Worm (Caenorhabditis elegans) whole organism, mixed stage, embryonic: ENCODE results near the gene F21A3.11.

Source experiments
- M03D4.4 ChIP-seq: sonication (generic microtip); optimal IDR thresholded peaks from 2 replicates; lab custom pipeline; 2017; ENCODE audit warnings: mild to moderate bottlenecking, missing genetic modification characterization, missing compliant biosample characterization
- bed-3 ChIP-seq: fragments of 200-800 bp; sonication (Bioruptor generic); optimal IDR thresholded peaks from 3 replicates; lab custom pipeline; 2018; ENCODE audit warnings: mild to moderate bottlenecking, missing genetic modification characterization, moderate library complexity, missing compliant biosample characterization
- blmp-1 ChIP-seq: fragments of 150-350 bp; optimal IDR thresholded peaks from 2 replicates; lab custom pipeline; 2014; ENCODE audit warnings: missing biosample characterization, missing genetic modification characterization
- ceh-39 ChIP-seq: fragments of 150-350 bp; optimal IDR thresholded peaks from 2 replicates; lab custom pipeline; 2014; ENCODE audit warnings: missing biosample characterization, missing genetic modification characterization
- ceh-43 ChIP-seq: fragments of 200-800 bp; sonication (Bioruptor generic); optimal IDR thresholded peaks from 2 replicates; lab custom pipeline; 2018; ENCODE audit warnings: mild to moderate bottlenecking, missing genetic modification characterization, moderate library complexity, missing compliant biosample characterization
- ceh-83 ChIP-seq: fragments of 200-800 bp; sonication (Bioruptor generic); optimal IDR thresholded peaks from 2 replicates; lab custom pipeline; 2018; ENCODE audit warnings: mild to moderate bottlenecking, missing genetic modification characterization, missing compliant biosample characterization
- ces-1 ChIP-seq: fragments of 150-350 bp; optimal IDR thresholded peaks from 2 replicates; lab custom pipeline; 2014; ENCODE audit warnings: missing biosample characterization, missing genetic modification reagents, missing genetic modification characterization
- cnd-1 ChIP-seq: fragments of 200-800 bp; sonication (Bioruptor generic); optimal IDR thresholded peaks from 2 replicates; lab custom pipeline; 2018; ENCODE audit warnings: mild to moderate bottlenecking, missing genetic modification characterization, missing compliant biosample characterization
- drap-1 ChIP-seq: fragments of 200-800 bp; sonication (Bioruptor generic); optimal IDR thresholded peaks from 3 replicates; lab custom pipeline; 2018; ENCODE audit warnings: mild to moderate bottlenecking, missing genetic modification characterization, missing compliant biosample characterization
- elt-1 ChIP-seq: sonication (generic microtip); optimal IDR thresholded peaks from 2 replicates; lab custom pipeline; 2017; ENCODE audit warnings: missing genetic modification characterization, mild to moderate bottlenecking, missing compliant biosample characterization, antibody characterized with exemption, moderate library complexity, borderline replicate concordance; ENCODE audit not compliant: insufficient read depth
- elt-3 ChIP-seq: fragments of 150-350 bp; optimal IDR thresholded peaks from 2 replicates; lab custom pipeline; 2014; ENCODE audit warnings: missing biosample characterization, missing genetic modification characterization
- flh-1 ChIP-seq: fragments of 200-800 bp; sonication (Bioruptor generic); optimal IDR thresholded peaks from 2 replicates; lab custom pipeline; 2018; ENCODE audit warnings: mild to moderate bottlenecking, missing genetic modification characterization, moderate library complexity, missing compliant biosample characterization
- ham-2 ChIP-seq: fragments of 200-800 bp; sonication (Bioruptor generic); optimal IDR thresholded peaks from 2 replicates; lab custom pipeline; 2018; ENCODE audit warnings: mild to moderate bottlenecking, missing genetic modification characterization, missing compliant biosample characterization
- hlh-1 ChIP-seq: fragments of 150-350 bp; optimal IDR thresholded peaks from 2 replicates; lab custom pipeline; 2014; ENCODE audit warnings: missing biosample characterization, missing genetic modification reagents, missing genetic modification characterization
- lin-13 ChIP-seq: fragments of 150-350 bp; optimal IDR thresholded peaks from 2 replicates; lab custom pipeline; 2014; ENCODE audit warnings: missing biosample characterization, missing genetic modification characterization
- lin-32 ChIP-seq: fragments of 200-800 bp; sonication (Bioruptor generic); optimal IDR thresholded peaks from 2 replicates; lab custom pipeline; 2018; ENCODE audit warnings: mild to moderate bottlenecking, missing genetic modification characterization, missing compliant biosample characterization
- lsy-2 ChIP-seq: fragments of 150-350 bp; optimal IDR thresholded peaks from 2 replicates; lab custom pipeline; 2014; ENCODE audit warnings: missing biosample characterization, missing genetic modification characterization
- mab-5 ChIP-seq: fragments of 150-350 bp; optimal IDR thresholded peaks from 2 replicates; lab custom pipeline; 2014; ENCODE audit warnings: missing biosample characterization, missing genetic modification characterization
- mep-1 ChIP-seq: fragments of 150-350 bp; optimal IDR thresholded peaks from 2 replicates; lab custom pipeline; 2017; ENCODE audit warnings: missing biosample characterization, missing genetic modification reagents, missing genetic modification characterization, inconsistent platforms
- mls-2 ChIP-seq: sonication (generic microtip); optimal IDR thresholded peaks from 2 replicates; lab custom pipeline; 2016; ENCODE audit warnings: mild to moderate bottlenecking, missing genetic modification characterization, moderate library complexity, missing compliant biosample characterization
- nhr-12 ChIP-seq: fragments of 150-350 bp; optimal IDR thresholded peaks from 2 replicates; lab custom pipeline; 2014; ENCODE audit warnings: missing biosample characterization, missing genetic modification characterization
- nhr-2 ChIP-seq: fragments of 150-350 bp; optimal IDR thresholded peaks from 2 replicates; lab custom pipeline; 2014; ENCODE audit warnings: missing biosample characterization, missing genetic modification characterization
- nhr-237 ChIP-seq: fragments of 150-350 bp; optimal IDR thresholded peaks from 2 replicates; lab custom pipeline; 2014; ENCODE audit warnings: missing biosample characterization, missing genetic modification characterization
- nhr-28 ChIP-seq: fragments of 150-350 bp; optimal IDR thresholded peaks from 2 replicates; lab custom pipeline; 2014; ENCODE audit warnings: missing biosample characterization, missing genetic modification characterization
- nhr-76 ChIP-seq: sonication (generic microtip); optimal IDR thresholded peaks from 2 replicates; lab custom pipeline; 2017; ENCODE audit warnings: missing biosample characterization, missing genetic modification characterization
- pha-4 ChIP-seq: fragments of 150-350 bp; optimal IDR thresholded peaks from 2 replicates; lab custom pipeline; 2018; ENCODE audit warnings: missing biosample characterization, missing genetic modification reagents, missing genetic modification characterization
- sem-2 ChIP-seq: fragments of 200-800 bp; sonication (Bioruptor generic); optimal IDR thresholded peaks from 2 replicates; lab custom pipeline; 2018; ENCODE audit warnings: mild to moderate bottlenecking, missing genetic modification characterization, missing compliant biosample characterization
- snpc-4 ChIP-seq: fragments of 150-350 bp; optimal IDR thresholded peaks from 2 replicates; lab custom pipeline; 2014; ENCODE audit warnings: missing biosample characterization, missing genetic modification characterization
- sptf-1 ChIP-seq: sonication (generic microtip); optimal IDR thresholded peaks from 2 replicates; lab custom pipeline; 2017; ENCODE audit warnings: mild to moderate bottlenecking, missing genetic modification characterization, moderate library complexity, missing compliant biosample characterization
- tbx-8 ChIP-seq: fragments of 200-800 bp; sonication (Bioruptor generic); optimal IDR thresholded peaks from 2 replicates; lab custom pipeline; 2018; ENCODE audit warnings: mild to moderate bottlenecking, missing genetic modification characterization, moderate library complexity, missing compliant biosample characterization
- unc-120 ChIP-seq: sonication (generic microtip); optimal IDR thresholded peaks from 2 replicates; lab custom pipeline; 2017; ENCODE audit warnings: missing genetic modification characterization, missing compliant biosample characterization; ENCODE audit not compliant: poor library complexity, severe bottlenecking
- unc-39 ChIP-seq: fragments of 150-350 bp; optimal IDR thresholded peaks from 2 replicates; lab custom pipeline; 2014; ENCODE audit warnings: missing biosample characterization, missing genetic modification characterization
- unc-62 ChIP-seq: fragments of 150-350 bp; optimal IDR thresholded peaks from 2 replicates; lab custom pipeline; 2014; ENCODE audit warnings: missing biosample characterization, missing genetic modification reagents, missing genetic modification characterization
- zip-8 ChIP-seq: fragments of 150-350 bp; optimal IDR thresholded peaks from 2 replicates; lab custom pipeline; 2014; ENCODE audit warnings: missing biosample characterization, missing genetic modification characterization
- ztf-11 ChIP-seq: fragments of 150-350 bp; optimal IDR thresholded peaks from 2 replicates; lab custom pipeline; 2014; ENCODE audit warnings: missing biosample characterization, missing genetic modification characterization

F21A3.11 gene

DNA sequence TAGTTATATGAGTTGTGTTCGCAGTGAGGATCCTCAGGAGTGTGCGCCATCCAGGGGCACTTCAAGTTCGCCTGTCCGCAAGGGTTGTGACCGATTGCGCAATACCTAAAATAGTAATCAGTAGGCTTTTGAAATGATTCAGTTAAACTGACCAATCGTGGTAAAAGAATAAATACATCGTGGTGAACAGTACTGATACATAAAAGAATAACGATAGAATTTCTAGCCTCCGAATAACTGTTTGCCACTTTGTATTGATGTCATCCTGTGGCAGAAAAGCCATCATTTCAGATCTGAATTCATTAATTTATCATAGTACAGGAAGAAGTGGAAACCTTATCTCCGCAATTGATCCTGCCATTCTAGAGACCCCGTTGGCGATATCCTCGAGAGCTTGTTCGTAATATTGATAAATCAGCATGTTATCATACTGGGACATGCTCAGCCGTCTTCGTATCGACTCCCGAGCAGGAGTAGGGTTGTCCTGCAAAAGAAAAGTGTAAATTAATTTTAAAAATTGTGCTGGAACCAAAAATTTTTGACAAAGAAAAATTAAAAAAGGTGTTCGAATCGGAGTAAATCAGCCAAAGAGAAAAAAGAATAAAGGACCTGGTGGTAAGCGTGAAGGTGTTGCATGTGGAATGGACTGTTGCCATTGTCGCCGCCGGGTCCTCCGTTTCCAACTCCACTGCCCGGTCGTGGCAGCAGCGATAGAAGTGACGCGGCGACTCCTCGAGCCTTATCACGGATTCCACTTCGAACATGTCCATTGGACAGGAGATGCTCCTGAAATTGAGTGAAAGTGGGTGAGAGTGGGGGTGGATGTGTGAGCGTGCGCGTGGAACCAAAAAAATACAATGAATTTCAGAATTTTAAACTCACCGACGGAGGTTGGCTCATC lies 19.9 kb downstream of the F21A3.11 start:
- TF ChIP-seq nhr-2 (tag; lab: Kevin White, UChicago), result no peak
- no peak for TF ChIP-seq mab-5 (tag; lab: Kevin White, UChicago)
- TF ChIP-seq zip-8 (tag; lab: Kevin White, UChicago), result peak; percentile 82
- TF ChIP-seq ces-1 (GFP tag; lab: Kevin White, UChicago), result no peak
- TF ChIP-seq, all 35 proteins: peak for 1

DNA sequence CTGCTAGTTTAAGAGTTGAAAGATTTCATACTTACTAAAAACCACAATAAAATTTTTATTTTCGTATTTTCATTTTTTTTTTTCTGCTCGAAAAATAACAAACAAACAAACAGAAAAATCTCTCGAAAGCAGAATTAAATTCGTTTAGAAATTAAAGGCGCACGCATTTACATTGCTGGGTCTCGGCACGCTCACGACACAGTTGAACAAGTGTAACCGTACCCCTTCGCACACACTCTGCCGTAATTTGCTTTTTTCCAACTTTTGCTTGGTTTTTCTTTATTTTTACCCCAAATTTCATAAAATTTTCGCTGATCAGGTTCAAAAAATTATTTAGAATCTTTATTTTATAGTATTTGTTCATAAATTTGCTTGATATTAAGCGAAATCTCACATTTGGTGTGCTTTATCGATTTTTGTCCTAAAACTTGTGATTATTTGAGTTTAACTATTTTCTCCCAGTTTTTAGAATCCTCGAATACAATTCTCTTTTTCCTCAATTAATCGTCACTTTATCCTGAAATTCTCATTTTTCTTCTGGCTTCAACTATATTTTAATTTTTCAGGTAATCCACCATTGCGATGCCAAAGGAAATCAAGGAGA lies 21.3 kb downstream of the F21A3.11 start, which contains the start of gene rpl-38:
Gene rpl-38, plus strand, starts transcription at position 554 of the 604 bp plus-strand sequence.
- no peak for TF ChIP-seq mab-5 (tag; lab: Kevin White, UChicago)
- no peak for TF ChIP-seq snpc-4 (tag; lab: Kevin White, UChicago)
- no peak for TF ChIP-seq flh-1 (GFP tag; lab: Kevin White, UChicago)
- peak; percentile 70 for TF ChIP-seq drap-1
- no peak for TF ChIP-seq nhr-76 (tag; lab: Kevin White, UChicago)
- no peak for TF ChIP-seq M03D4.4 (tag; lab: Kevin White, UChicago)
- TF ChIP-seq lsy-2 (tag; lab: Kevin White, UChicago), result peak; percentile 98
- no peak for TF ChIP-seq unc-120
- TF ChIP-seq pha-4 (tag; lab: Kevin White, UChicago), result peak; percentile 87
- peak; percentile 17 for TF ChIP-seq hlh-1 (tag; lab: Kevin White, UChicago)
- no peak for TF ChIP-seq zip-8 (tag; lab: Kevin White, UChicago)
- peak; percentile 96 for TF ChIP-seq ces-1 (GFP tag; lab: Kevin White, UChicago)
- peak; percentile 33 for TF ChIP-seq mls-2
- TF ChIP-seq nhr-2 (tag; lab: Kevin White, UChicago), result no peak
- TF ChIP-seq ceh-83 (GFP tag; lab: Kevin White, UChicago), result no peak
- TF ChIP-seq tbx-8 (GFP tag; lab: Kevin White, UChicago), result no peak
- TF ChIP-seq elt-1, result no peak
- peak; percentile 77 for TF ChIP-seq nhr-237 (tag; lab: Kevin White, UChicago)
- TF ChIP-seq nhr-12, result no peak
- no peak for TF ChIP-seq lin-32
- TF ChIP-seq sem-2 (GFP tag; lab: Kevin White, UChicago), result no peak
- no peak for TF ChIP-seq nhr-28 (tag; lab: Kevin White, UChicago)
- no peak for TF ChIP-seq ztf-11 (tag; lab: Kevin White, UChicago)
- TF ChIP-seq bed-3 (GFP tag; lab: Kevin White, UChicago), result no peak
- TF ChIP-seq ham-2 (GFP tag; lab: Kevin White, UChicago), result no peak
- TF ChIP-seq lin-13 (tag; lab: Kevin White, UChicago), result peak; percentile 80
- TF ChIP-seq ceh-39 (tag; lab: Kevin White, UChicago), result no peak
- peak; percentile 85 for TF ChIP-seq mep-1
- TF ChIP-seq unc-39 (tag; lab: Kevin White, UChicago), result no peak
- no peak for TF ChIP-seq unc-62 (GFP tag; lab: Kevin White, UChicago)
- TF ChIP-seq elt-3, result no peak
- no peak for TF ChIP-seq blmp-1
- peak; percentile 6 for TF ChIP-seq cnd-1 (tag; lab: Kevin White, UChicago)
- TF ChIP-seq sptf-1 (tag; lab: Kevin White, UChicago), result peak; percentile 16
- TF ChIP-seq ceh-43 (GFP tag; lab: Kevin White, UChicago), result no peak

DNA sequence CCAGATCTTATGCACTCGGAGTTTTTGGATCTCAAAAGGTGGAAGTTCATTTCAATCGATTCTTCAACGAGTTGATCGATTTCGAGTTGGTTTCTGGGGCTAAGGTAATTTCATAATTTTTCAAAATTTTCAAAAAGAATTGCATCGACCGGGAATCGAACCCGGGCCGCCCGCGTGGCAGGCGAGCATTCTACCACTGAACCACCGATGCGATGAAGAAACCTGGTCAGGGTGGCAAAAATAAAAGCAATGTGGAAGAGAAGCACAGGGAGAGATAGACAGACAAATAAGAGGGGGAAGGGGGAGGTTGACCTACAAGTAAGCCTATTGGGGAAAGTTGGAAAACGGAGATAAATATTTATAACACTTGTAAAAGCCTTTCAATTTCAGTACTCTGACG lies 27.9 kb downstream of the F21A3.11 start:
- TF ChIP-seq nhr-28 (tag; lab: Kevin White, UChicago), result no peak
- TF ChIP-seq ces-1 (GFP tag; lab: Kevin White, UChicago), result no peak
- TF ChIP-seq nhr-237 (tag; lab: Kevin White, UChicago), result no peak
- no peak for TF ChIP-seq lin-32
- no peak for TF ChIP-seq unc-39 (tag; lab: Kevin White, UChicago)
- no peak for TF ChIP-seq snpc-4 (tag; lab: Kevin White, UChicago)
- TF ChIP-seq zip-8 (tag; lab: Kevin White, UChicago), result no peak
- TF ChIP-seq lsy-2 (tag; lab: Kevin White, UChicago), result no peak
- no peak for TF ChIP-seq nhr-12
- no peak for TF ChIP-seq ceh-39 (tag; lab: Kevin White, UChicago)
- TF ChIP-seq tbx-8 (GFP tag; lab: Kevin White, UChicago), result no peak
- no peak for TF ChIP-seq unc-62 (GFP tag; lab: Kevin White, UChicago)
- no peak for TF ChIP-seq nhr-76 (tag; lab: Kevin White, UChicago)
- peak; percentile 43 for TF ChIP-seq ham-2 (GFP tag; lab: Kevin White, UChicago)
- TF ChIP-seq ztf-11 (tag; lab: Kevin White, UChicago), result no peak
- TF ChIP-seq nhr-2 (tag; lab: Kevin White, UChicago), result no peak
- peak; percentile 87 for TF ChIP-seq drap-1
- TF ChIP-seq flh-1 (GFP tag; lab: Kevin White, UChicago), result peak; percentile 3
- no peak for TF ChIP-seq unc-120
- no peak for TF ChIP-seq hlh-1 (tag; lab: Kevin White, UChicago)
- TF ChIP-seq M03D4.4 (tag; lab: Kevin White, UChicago), result peak; percentile 54
- TF ChIP-seq ceh-43 (GFP tag; lab: Kevin White, UChicago), result peak; percentile 11
- no peak for TF ChIP-seq blmp-1
- peak; percentile 42 for TF ChIP-seq bed-3 (GFP tag; lab: Kevin White, UChicago)
- no peak for TF ChIP-seq lin-13 (tag; lab: Kevin White, UChicago)
- peak; percentile 72 for TF ChIP-seq cnd-1 (tag; lab: Kevin White, UChicago)
- TF ChIP-seq mls-2, result peak; percentile 39
- TF ChIP-seq elt-3, result no peak
- no peak for TF ChIP-seq ceh-83 (GFP tag; lab: Kevin White, UChicago)
- TF ChIP-seq mep-1, result no peak
- TF ChIP-seq sem-2 (GFP tag; lab: Kevin White, UChicago), result peak; percentile 3
- TF ChIP-seq elt-1, result no peak
- no peak for TF ChIP-seq mab-5 (tag; lab: Kevin White, UChicago)
- peak; percentile 5 for TF ChIP-seq pha-4 (tag; lab: Kevin White, UChicago)
- peak; percentile 68 for TF ChIP-seq sptf-1 (tag; lab: Kevin White, UChicago)
- TF ChIP-seq, all 35 proteins: peak for 11
